Worm (Caenorhabditis elegans): ENCODE measurements around the gene C03G5.14.

C03G5.14 gene

DNA sequence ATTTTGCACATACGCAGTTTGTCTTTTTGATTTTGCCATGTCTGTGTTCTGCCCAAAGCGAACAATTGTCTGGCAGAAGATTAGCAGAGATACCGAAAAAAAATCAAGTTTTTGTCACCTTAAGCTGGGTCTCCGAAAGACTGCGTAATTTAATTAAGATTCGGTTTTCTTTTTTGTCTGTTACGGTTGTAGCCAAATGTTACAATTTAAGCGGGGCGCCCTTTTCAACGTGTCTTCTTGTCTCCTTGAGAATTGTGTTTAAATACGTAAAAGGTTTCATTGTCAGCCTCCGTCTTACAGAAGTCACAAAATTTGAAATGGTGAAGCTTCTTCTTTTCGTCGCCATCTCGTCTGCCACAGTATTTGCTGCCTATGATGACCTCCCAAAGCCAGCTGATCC lies 22.0 kb upstream of the C03G5.14 start, which contains the start of gene grd-14:
Gene grd-14 (plus strand): TSS at position 301 of the 400 bp plus-strand sequence.
- TF ChIP-seq lin-13 (tag; optimal IDR thresholded peaks at IDR 0.05) = no peak
- no peak for TF ChIP-seq ham-2 (GFP tag; optimal IDR thresholded peaks at IDR 0.05)

- TF ChIP-seq hlh-1 (tag; optimal IDR thresholded peaks at IDR 0.05) (no peak), elt-3 (tag; optimal IDR thresholded peaks at IDR 0.05) (no peak), nhr-2 (tag; optimal IDR thresholded peaks at IDR 0.05) (no peak), nhr-76 (tag; optimal IDR thresholded peaks at IDR 0.05) (no peak), drap-1 (GFP tag; optimal IDR thresholded peaks at IDR 0.05) (no peak), lin-13 (tag; optimal IDR thresholded peaks at IDR 0.05) (no peak), flh-1 (GFP tag; optimal IDR thresholded peaks at IDR 0.05) (no peak), ztf-11 (tag; optimal IDR thresholded peaks at IDR 0.05) (no peak), nhr-28 (tag; optimal IDR thresholded peaks at IDR 0.05) (no peak), unc-62 (GFP tag; optimal IDR thresholded peaks at IDR 0.05) (no peak), lsy-2 (tag; optimal IDR thresholded peaks at IDR 0.05) (no peak), unc-120 (tag; optimal IDR thresholded peaks at IDR 0.05; ENCODE audit: poor library complexity, severe bottlenecking) (no peak), cnd-1 (tag; optimal IDR thresholded peaks at IDR 0.05) (no peak), tbx-8 (GFP tag; optimal IDR thresholded peaks at IDR 0.05) (no peak), lin-32 (GFP tag; optimal IDR thresholded peaks at IDR 0.05) (no peak), sem-2 (GFP tag; optimal IDR thresholded peaks at IDR 0.05) (no peak), elt-1 (tag; optimal IDR thresholded peaks at IDR 0.05; ENCODE audit: borderline replicate concordance, insufficient read depth) (no peak), ceh-83 (GFP tag; optimal IDR thresholded peaks at IDR 0.05) (no peak), ces-1 (GFP tag; optimal IDR thresholded peaks at IDR 0.05) (no peak), unc-39 (tag; optimal IDR thresholded peaks at IDR 0.05) (no peak)
Observed at ce11 chrX:8500922-8501321, 20.8 kb upstream of the C03G5.14 start, which contains the start of gene grd-4. grd-4 (plus strand) TSS chrX:8501222.

DNA sequence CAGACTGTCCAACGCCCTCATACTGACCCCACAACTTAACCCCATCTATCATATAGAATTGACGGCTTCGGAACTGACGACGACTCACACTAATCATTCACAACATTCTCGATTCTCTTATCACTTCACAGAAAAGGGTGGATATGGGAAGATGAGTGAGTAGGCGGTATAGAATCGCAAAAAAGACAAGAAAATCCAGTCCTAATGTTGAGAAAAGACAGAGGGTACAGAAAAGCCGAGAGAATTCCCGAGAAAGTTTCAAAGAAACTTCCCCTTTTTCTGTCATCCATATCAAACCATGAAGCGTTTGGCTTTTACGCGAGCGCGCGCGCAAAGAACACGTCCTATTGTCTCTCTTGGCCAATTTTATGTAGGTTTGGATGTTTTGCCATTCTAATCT lies 17.5 kb upstream of the C03G5.14 start:
- TF ChIP-seq unc-39 (tag; optimal IDR thresholded peaks at IDR 0.05) = no peak
- TF ChIP-seq snpc-4 (tag; optimal IDR thresholded peaks at IDR 0.05) = no peak
- no peak for TF ChIP-seq lsy-2 (tag; optimal IDR thresholded peaks at IDR 0.05)
- no peak for TF ChIP-seq drap-1 (GFP tag; optimal IDR thresholded peaks at IDR 0.05)
- no peak for TF ChIP-seq ceh-83 (GFP tag; optimal IDR thresholded peaks at IDR 0.05)

DNA sequence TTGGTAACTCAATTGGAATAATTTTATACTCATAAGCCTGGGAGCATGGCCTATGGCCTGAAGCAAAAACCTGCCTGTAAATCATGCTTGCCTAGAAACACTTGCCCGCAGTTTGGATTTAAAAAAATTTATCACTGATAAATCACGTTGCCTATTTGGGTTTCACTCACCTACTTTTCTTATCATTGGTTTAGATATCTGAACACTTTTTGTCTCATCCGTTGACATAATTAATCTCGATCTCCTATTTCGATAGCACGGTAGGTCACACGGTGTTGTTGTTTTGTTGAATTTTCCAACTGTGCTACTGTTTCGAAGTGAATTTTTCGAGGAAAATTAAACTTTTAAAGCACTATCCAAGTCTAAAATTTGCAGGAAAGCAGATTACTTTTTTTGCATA lies 14.7 kb upstream of the C03G5.14 start:
- TF ChIP-seq mep-1 (tag; optimal IDR thresholded peaks at IDR 0.05) = no peak
- no peak for TF ChIP-seq nhr-237 (tag; optimal IDR thresholded peaks at IDR 0.05)
- TF ChIP-seq hlh-1 (tag; optimal IDR thresholded peaks at IDR 0.05) = no peak
- TF ChIP-seq nhr-2 (tag; optimal IDR thresholded peaks at IDR 0.05) = no peak
- no peak for TF ChIP-seq sem-2 (GFP tag; optimal IDR thresholded peaks at IDR 0.05)
- no peak for TF ChIP-seq pha-4 (tag; optimal IDR thresholded peaks at IDR 0.05)
- no peak for TF ChIP-seq unc-62 (GFP tag; optimal IDR thresholded peaks at IDR 0.05)

ce11 chrX:8507576-8507975 lies 14.1 kb upstream of the C03G5.14 start, which contains the start of gene H03E18.1:
H03E18.1 (plus strand) TSS chrX:8507876.
- TF ChIP-seq cnd-1 (tag; optimal IDR thresholded peaks at IDR 0.05) (no peak), drap-1 (GFP tag; optimal IDR thresholded peaks at IDR 0.05) (no peak), nhr-76 (tag; optimal IDR thresholded peaks at IDR 0.05) (no peak), lsy-2 (tag; optimal IDR thresholded peaks at IDR 0.05) (no peak), tbx-8 (GFP tag; optimal IDR thresholded peaks at IDR 0.05) (no peak), nhr-28 (tag; optimal IDR thresholded peaks at IDR 0.05) (no peak), zip-8 (tag; optimal IDR thresholded peaks at IDR 0.05) (no peak), nhr-12 (tag; optimal IDR thresholded peaks at IDR 0.05) (no peak), flh-1 (GFP tag; optimal IDR thresholded peaks at IDR 0.05) (no peak), lin-32 (GFP tag; optimal IDR thresholded peaks at IDR 0.05) (no peak), pha-4 (tag; optimal IDR thresholded peaks at IDR 0.05) (no peak), lin-13 (tag; optimal IDR thresholded peaks at IDR 0.05) (no peak), ztf-11 (tag; optimal IDR thresholded peaks at IDR 0.05) (no peak)

- TF ChIP-seq nhr-12 (tag; optimal IDR thresholded peaks at IDR 0.05) (no peak), pha-4 (tag; optimal IDR thresholded peaks at IDR 0.05) (no peak), blmp-1 (tag; optimal IDR thresholded peaks at IDR 0.05) (no peak), lin-32 (GFP tag; optimal IDR thresholded peaks at IDR 0.05) (no peak), tbx-8 (GFP tag; optimal IDR thresholded peaks at IDR 0.05) (no peak), nhr-76 (tag; optimal IDR thresholded peaks at IDR 0.05) (no peak)
Observed at ce11 chrX:8509088-8509487, 12.6 kb upstream of the C03G5.14 start.

All from whole organism, mixed stage, embryonic.